Worm (Caenorhabditis elegans): ENCODE measurements around the gene ceh-60.

DNA sequence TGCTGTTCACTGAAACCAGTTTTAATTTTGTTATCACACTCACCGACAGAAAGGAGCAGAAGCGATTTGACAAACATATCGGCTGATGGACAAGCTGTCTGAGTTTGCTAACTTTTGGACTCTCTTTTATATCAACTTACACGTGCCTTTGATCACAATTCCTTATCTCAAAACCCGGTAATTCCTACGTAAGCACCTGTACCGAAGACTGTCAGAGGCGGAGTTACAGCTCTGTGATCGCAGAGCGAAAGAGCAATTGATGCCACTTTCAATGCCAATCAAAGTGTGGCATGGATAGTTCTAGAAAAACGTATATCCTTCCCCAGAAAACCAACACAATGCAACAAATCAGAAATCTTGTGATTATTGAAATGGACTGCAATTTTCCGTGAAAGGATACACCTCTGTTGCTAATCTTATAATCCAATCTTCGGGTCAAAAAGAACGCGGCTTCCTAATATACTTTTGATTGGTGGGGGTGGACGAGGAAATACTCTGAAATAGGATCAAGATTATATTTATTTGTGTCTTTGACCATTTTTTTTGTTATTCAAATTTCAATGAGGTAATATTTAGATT lies 6.8 kb upstream of the ceh-60 start, which contains the start of gene ilys-5:
- no peak for TF ChIP-seq F10B5.3 (tag; optimal IDR thresholded peaks at IDR 0.05)
- TF ChIP-seq zip-2 (tag; optimal IDR thresholded peaks at IDR 0.05), result no peak
- no peak for TF ChIP-seq aly-2 (tag; optimal IDR thresholded peaks at IDR 0.05)
- TF ChIP-seq hlh-30 (tag; optimal IDR thresholded peaks at IDR 0.05; ENCODE audit: insufficient read depth), result peak; percentile 32
- no peak for TF ChIP-seq nhr-76 (tag; optimal IDR thresholded peaks at IDR 0.05)
- no peak for TF ChIP-seq ama-1 (optimal IDR thresholded peaks at IDR 0.05)
- no peak for TF ChIP-seq ceh-28 (tag; optimal IDR thresholded peaks at IDR 0.05)
- no peak for TF ChIP-seq nhr-77 (tag; optimal IDR thresholded peaks at IDR 0.05)
- no peak for TF ChIP-seq lin-39 (tag; optimal IDR thresholded peaks at IDR 0.05)
- TF ChIP-seq mep-1 (tag; optimal IDR thresholded peaks at IDR 0.05), result no peak
